Worm (Caenorhabditis elegans) whole organism, mixed stage, embryonic: ENCODE measurements around the gene C02F5.14.

ENCODE experiments used
- blmp-1 ChIP-seq: fragments of 150-350 bp; optimal IDR thresholded peaks from 2 replicates; lab custom pipeline; 2014; ENCODE audit warnings: missing biosample characterization, missing genetic modification characterization
- unc-62 ChIP-seq: fragments of 150-350 bp; optimal IDR thresholded peaks from 2 replicates; lab custom pipeline; 2014; ENCODE audit warnings: missing biosample characterization, missing genetic modification reagents, missing genetic modification characterization

DNA sequence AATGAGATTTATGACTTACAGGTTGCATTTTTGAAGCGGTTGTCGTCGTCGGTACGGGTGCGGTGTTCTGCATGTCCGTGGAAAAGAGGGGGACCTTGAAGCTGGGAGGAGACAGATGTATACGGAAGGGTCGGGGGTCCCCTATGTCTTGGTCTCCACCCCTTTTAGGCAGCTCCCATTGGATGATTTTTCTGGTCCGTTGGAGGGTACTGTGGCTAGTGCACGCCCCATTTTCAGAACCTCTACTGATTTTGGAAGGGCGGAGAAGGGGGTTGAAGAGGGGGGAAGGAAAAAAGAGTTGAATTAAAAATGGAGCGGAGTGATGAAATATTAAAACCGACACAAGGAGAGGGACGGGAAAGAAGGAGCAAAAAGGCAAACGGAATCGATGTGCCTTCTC is 19.1 kb downstream of the C02F5.14 start, which contains the start of gene unc-86:
- TF ChIP-seq unc-62 (GFP tag; lab: Kevin White, UChicago) (no peak), blmp-1 (tag; lab: Kevin White, UChicago) (no peak)
